Worm (Caenorhabditis elegans): ENCODE data around the gene F47B8.1.

The F47B8.1 gene

ce11 chrV:14350498-14350897 is 36.4 kb upstream of the F47B8.1 start:
- TF ChIP-seq sem-2 (GFP tag; optimal IDR thresholded peaks at IDR 0.05) (no peak), unc-39 (tag; optimal IDR thresholded peaks at IDR 0.05) (no peak), snpc-4 (tag; optimal IDR thresholded peaks at IDR 0.05) (no peak), ceh-39 (tag; optimal IDR thresholded peaks at IDR 0.05) (no peak), M03D4.4 (tag; optimal IDR thresholded peaks at IDR 0.05) (no peak), unc-62 (GFP tag; optimal IDR thresholded peaks at IDR 0.05) (no peak), ces-1 (GFP tag; optimal IDR thresholded peaks at IDR 0.05) (no peak), blmp-1 (tag; optimal IDR thresholded peaks at IDR 0.05) (no peak), lsy-2 (tag; optimal IDR thresholded peaks at IDR 0.05) (no peak), tbx-8 (GFP tag; optimal IDR thresholded peaks at IDR 0.05) (no peak), ham-2 (GFP tag; optimal IDR thresholded peaks at IDR 0.05) (no peak), pha-4 (tag; optimal IDR thresholded peaks at IDR 0.05) (no peak), mep-1 (tag; optimal IDR thresholded peaks at IDR 0.05) (no peak), hlh-1 (tag; optimal IDR thresholded peaks at IDR 0.05) (no peak), nhr-2 (tag; optimal IDR thresholded peaks at IDR 0.05) (no peak), flh-1 (GFP tag; optimal IDR thresholded peaks at IDR 0.05) (no peak), ztf-11 (tag; optimal IDR thresholded peaks at IDR 0.05) (no peak)

ce11 chrV:14347234-14347826 is 33.2 kb upstream of the F47B8.1 start, which contains the start of gene cept-2:
Gene cept-2, plus strand, starts transcription at chrV:14347766.
- TF ChIP-seq unc-39 (tag; optimal IDR thresholded peaks at IDR 0.05): no peak
- TF ChIP-seq lsy-2 (tag; optimal IDR thresholded peaks at IDR 0.05): peak; percentile 84
- no peak for TF ChIP-seq nhr-28 (tag; optimal IDR thresholded peaks at IDR 0.05)
- TF ChIP-seq zip-8 (tag; optimal IDR thresholded peaks at IDR 0.05): no peak
- TF ChIP-seq nhr-237 (tag; optimal IDR thresholded peaks at IDR 0.05): peak; percentile 86
- no peak for TF ChIP-seq mls-2 (tag; optimal IDR thresholded peaks at IDR 0.05)
- TF ChIP-seq unc-62 (GFP tag; optimal IDR thresholded peaks at IDR 0.05): peak; percentile 27
- TF ChIP-seq hlh-1 (tag; optimal IDR thresholded peaks at IDR 0.05): peak; percentile 40
- TF ChIP-seq nhr-2 (tag; optimal IDR thresholded peaks at IDR 0.05): peak; percentile 8
- TF ChIP-seq sptf-1 (tag; optimal IDR thresholded peaks at IDR 0.05): peak; percentile 56
- no peak for TF ChIP-seq flh-1 (GFP tag; optimal IDR thresholded peaks at IDR 0.05)
- peak; percentile 2 for TF ChIP-seq cnd-1 (tag; optimal IDR thresholded peaks at IDR 0.05)
- peak; percentile 58 for TF ChIP-seq pha-4 (tag; optimal IDR thresholded peaks at IDR 0.05)
- no peak for TF ChIP-seq nhr-12 (tag; optimal IDR thresholded peaks at IDR 0.05)
- peak; percentile 12 for TF ChIP-seq ceh-39 (tag; optimal IDR thresholded peaks at IDR 0.05)
- no peak for TF ChIP-seq bed-3 (GFP tag; optimal IDR thresholded peaks at IDR 0.05)
- peak; percentile 49 for TF ChIP-seq drap-1 (GFP tag; optimal IDR thresholded peaks at IDR 0.05)
- TF ChIP-seq sem-2 (GFP tag; optimal IDR thresholded peaks at IDR 0.05): no peak
- TF ChIP-seq mep-1 (tag; optimal IDR thresholded peaks at IDR 0.05): peak; percentile 97
- TF ChIP-seq lin-13 (tag; optimal IDR thresholded peaks at IDR 0.05): peak; percentile 70

- TF ChIP-seq sem-2 (GFP tag; optimal IDR thresholded peaks at IDR 0.05) (no peak), nhr-76 (tag; optimal IDR thresholded peaks at IDR 0.05) (no peak), snpc-4 (tag; optimal IDR thresholded peaks at IDR 0.05) (no peak), bed-3 (GFP tag; optimal IDR thresholded peaks at IDR 0.05) (no peak), unc-62 (GFP tag; optimal IDR thresholded peaks at IDR 0.05) (no peak), zip-8 (tag; optimal IDR thresholded peaks at IDR 0.05) (no peak), lin-13 (tag; optimal IDR thresholded peaks at IDR 0.05) (no peak)
These were observed 27.5 kb upstream of the F47B8.1 start, which contains the start of gene F47B8.10 for ce11 chrV:14341672-14342071. Gene F47B8.10, plus strand, starts transcription at chrV:14341972.

DNA sequence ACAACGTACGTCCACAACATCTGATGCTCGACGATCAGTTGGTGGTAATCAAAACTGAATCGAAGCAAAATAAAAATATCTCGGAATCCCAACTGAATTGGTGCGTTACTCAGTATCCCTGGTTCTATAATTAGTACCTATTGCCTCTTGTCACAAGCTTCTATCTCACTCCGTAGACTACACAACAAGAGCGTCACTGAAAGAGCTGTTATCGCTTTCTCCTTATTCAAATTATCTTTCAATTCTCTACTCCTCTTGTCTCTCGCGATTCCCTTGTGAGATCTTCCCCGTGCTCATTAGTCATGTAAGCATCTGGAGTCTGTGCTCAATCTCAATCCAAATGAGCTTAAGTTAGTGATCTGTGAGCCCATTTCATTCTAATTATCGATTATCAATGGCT is 22.5 kb upstream of the F47B8.1 start, which contains the start of gene srm-6:
Gene srm-6, plus strand, starts transcription at position 301 of the 400 bp plus-strand sequence.
- TF ChIP-seq nhr-76 (tag; optimal IDR thresholded peaks at IDR 0.05) (no peak), sptf-1 (tag; optimal IDR thresholded peaks at IDR 0.05) (no peak), ceh-39 (tag; optimal IDR thresholded peaks at IDR 0.05) (no peak), bed-3 (GFP tag; optimal IDR thresholded peaks at IDR 0.05) (no peak)

ce11 chrV:14334901-14335300 is 20.8 kb upstream of the F47B8.1 start, which contains the start of gene srm-5:
Gene srm-5, plus strand, starts transcription at chrV:14335201.
- TF ChIP-seq nhr-2 (tag; optimal IDR thresholded peaks at IDR 0.05) (no peak), sptf-1 (tag; optimal IDR thresholded peaks at IDR 0.05) (no peak), elt-3 (tag; optimal IDR thresholded peaks at IDR 0.05) (no peak), mls-2 (tag; optimal IDR thresholded peaks at IDR 0.05) (no peak), ceh-83 (GFP tag; optimal IDR thresholded peaks at IDR 0.05) (no peak), tbx-8 (GFP tag; optimal IDR thresholded peaks at IDR 0.05) (no peak), mab-5 (tag; optimal IDR thresholded peaks at IDR 0.05) (no peak), ham-2 (GFP tag; optimal IDR thresholded peaks at IDR 0.05) (no peak), nhr-237 (tag; optimal IDR thresholded peaks at IDR 0.05) (no peak), M03D4.4 (tag; optimal IDR thresholded peaks at IDR 0.05) (no peak), hlh-1 (tag; optimal IDR thresholded peaks at IDR 0.05) (no peak), mep-1 (tag; optimal IDR thresholded peaks at IDR 0.05) (no peak), sem-2 (GFP tag; optimal IDR thresholded peaks at IDR 0.05) (no peak), lin-13 (tag; optimal IDR thresholded peaks at IDR 0.05) (no peak)

Measured in whole organism, mixed stage, embryonic.